Worm (Caenorhabditis elegans) whole organism, young adult: ENCODE measurements around the gene F22B5.6.

ENCODE experiments used
- B0035.1 ChIP-seq: sonication (generic microtip); optimal IDR thresholded peaks from 2 replicates; lab custom pipeline; 2016; ENCODE audit warnings: missing genetic modification characterization, mild to moderate bottlenecking, missing compliant biosample characterization, missing genotype, missing genetic modification reagents
- F57A8.1 ChIP-seq: fragments of 200-800 bp; sonication (Bioruptor generic); optimal IDR thresholded peaks from 2 replicates; lab custom pipeline; 2018; ENCODE audit warnings: mild to moderate bottlenecking, missing genetic modification characterization, moderate library complexity, missing compliant biosample characterization
- F57C9.4 ChIP-seq: sonication (generic microtip); optimal IDR thresholded peaks from 2 replicates; lab custom pipeline; 2017; ENCODE audit warnings: mild to moderate bottlenecking, missing genetic modification characterization, missing compliant biosample characterization
- let-607 ChIP-seq, 2 experiments: fragments of 200-800 bp in 1 of 2; sonication (Bioruptor generic) in 1 of 2; sonication (generic microtip) in 1 of 2; optimal IDR thresholded peaks; 2 replicates each; lab custom pipeline; 2016 to 2018; ENCODE audit warnings: mild to moderate bottlenecking in 2 of 2, missing compliant biosample characterization in 2 of 2, missing genetic modification characterization in 2 of 2, moderate library complexity in 2 of 2, missing genotype in 1 of 2
- madf-10 ChIP-seq: sonication (generic microtip); optimal IDR thresholded peaks from 2 replicates; lab custom pipeline; 2016; ENCODE audit warnings: mild to moderate bottlenecking, missing genetic modification characterization, missing compliant biosample characterization
- nfya-1 ChIP-seq: sonication (generic microtip); optimal IDR thresholded peaks from 2 replicates; lab custom pipeline; 2017; ENCODE audit warnings: antibody characterized with exemption, missing compliant biosample characterization, missing genetic modification characterization, borderline replicate concordance; ENCODE audit not compliant: insufficient read depth
- nfya-2 ChIP-seq: fragments of 200-800 bp; sonication (Bioruptor generic); IDR thresholded peaks from 2 replicates; pipeline ENCODE4 v1.3.6; 2022; ENCODE audit warnings: missing genetic modification reagents, missing genetic modification characterization, missing compliant biosample characterization
- nhr-120 ChIP-seq: fragments of 200-800 bp; sonication (Bioruptor generic); IDR thresholded peaks from 2 replicates; pipeline ENCODE4 v1.3.6; 2022; ENCODE audit warnings: missing genetic modification characterization, missing compliant biosample characterization
- nhr-90 ChIP-seq: sonication (generic microtip); optimal IDR thresholded peaks from 2 replicates; lab custom pipeline; 2016; ENCODE audit warnings: missing genotype, mild to moderate bottlenecking, missing genetic modification characterization, missing compliant biosample characterization
- tbx-9 ChIP-seq: sonication (generic microtip); optimal IDR thresholded peaks from 2 replicates; lab custom pipeline; 2016; ENCODE audit warnings: borderline replicate concordance, missing genetic modification characterization, inconsistent platforms, missing compliant biosample characterization
- ztf-3 ChIP-seq: fragments of 200-800 bp; sonication (Bioruptor generic); optimal IDR thresholded peaks from 2 replicates; lab custom pipeline; 2018; ENCODE audit warnings: mild to moderate bottlenecking, missing genetic modification characterization, missing compliant biosample characterization

DNA sequence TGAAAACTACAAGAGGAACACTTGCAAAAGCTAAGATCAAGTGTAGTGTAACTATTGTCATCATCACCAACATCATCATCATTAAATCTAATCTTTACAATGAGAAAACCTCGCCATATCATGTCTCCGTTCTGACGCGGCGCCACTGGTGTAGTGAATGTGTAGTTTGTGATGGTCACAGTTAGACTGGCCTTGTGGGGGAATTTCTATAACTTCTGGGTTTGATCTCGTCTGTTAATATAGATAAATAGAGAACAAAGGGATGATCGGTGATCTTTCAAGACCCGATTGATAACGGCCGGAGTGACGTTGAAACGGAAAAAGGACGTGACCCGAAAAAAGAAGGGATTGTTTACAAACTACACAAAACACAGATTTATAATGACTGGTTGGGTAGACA lies 15.2 kb downstream of the F22B5.6 start:
- TF ChIP-seq B0035.1 (tag; lab: Kevin White, UChicago) (no peak), nhr-90 (tag; lab: Kevin White, UChicago) (no peak), nhr-120 (no peak), nfya-1 (tag; lab: Kevin White, UChicago) (no peak), tbx-9 (tag; lab: Kevin White, UChicago) (no peak), nfya-2 (GFP tag; lab: Robert Waterston, UW) (no peak), ztf-3 (no peak), F57C9.4 (no peak), let-607 (tag; optimal IDR thresholded peaks at IDR 0.05; lab: Kevin White, UChicago) (no peak), F57A8.1 (GFP tag; lab: Kevin White, UChicago) (no peak), madf-10 (no peak)
